Worm (Caenorhabditis elegans) whole organism, mixed stage, embryonic: Measurements from ENCODE around the gene marc-5.

Experiments
- blmp-1 ChIP-seq: fragments of 150-350 bp; optimal IDR thresholded peaks from 2 replicates; lab custom pipeline; 2014; ENCODE audit warnings: missing biosample characterization, missing genetic modification characterization
- mab-5 ChIP-seq: fragments of 150-350 bp; optimal IDR thresholded peaks from 2 replicates; lab custom pipeline; 2014; ENCODE audit warnings: missing biosample characterization, missing genetic modification characterization
- sem-2 ChIP-seq: fragments of 200-800 bp; sonication (Bioruptor generic); optimal IDR thresholded peaks from 2 replicates; lab custom pipeline; 2018; ENCODE audit warnings: mild to moderate bottlenecking, missing genetic modification characterization, missing compliant biosample characterization
- snpc-4 ChIP-seq: fragments of 150-350 bp; optimal IDR thresholded peaks from 2 replicates; lab custom pipeline; 2014; ENCODE audit warnings: missing biosample characterization, missing genetic modification characterization

DNA sequence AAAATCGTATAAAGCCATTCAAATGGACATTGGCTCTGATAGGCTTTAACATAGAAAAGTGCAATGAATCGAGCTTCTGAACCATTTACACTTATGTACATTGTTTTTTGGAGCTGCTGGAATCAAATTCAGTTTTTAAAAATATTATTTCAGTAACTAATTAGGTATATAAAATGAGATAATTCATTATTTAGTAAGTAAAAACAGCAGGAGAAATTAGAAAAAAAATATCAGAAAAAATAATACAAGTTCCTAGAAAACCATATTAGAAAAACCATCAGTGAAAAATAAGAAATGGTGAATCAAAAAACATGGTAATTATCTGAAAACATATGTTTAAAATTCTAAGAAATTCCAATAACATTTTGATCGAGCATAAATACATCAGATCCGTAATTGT is 18.3 kb upstream of the marc-5 start, which contains the start of gene F57G9.7:
- TF ChIP-seq mab-5 (tag; lab: Kevin White, UChicago) (no peak), snpc-4 (tag; lab: Kevin White, UChicago) (no peak), sem-2 (GFP tag; lab: Kevin White, UChicago) (no peak), blmp-1 (no peak)
